Worm (Caenorhabditis elegans): ENCODE measurements around the gene C28G1.10.
A peak's percentile ranks its signal among the peaks of the same experiment; 100 is the strongest.

Gene C28G1.10

DNA sequence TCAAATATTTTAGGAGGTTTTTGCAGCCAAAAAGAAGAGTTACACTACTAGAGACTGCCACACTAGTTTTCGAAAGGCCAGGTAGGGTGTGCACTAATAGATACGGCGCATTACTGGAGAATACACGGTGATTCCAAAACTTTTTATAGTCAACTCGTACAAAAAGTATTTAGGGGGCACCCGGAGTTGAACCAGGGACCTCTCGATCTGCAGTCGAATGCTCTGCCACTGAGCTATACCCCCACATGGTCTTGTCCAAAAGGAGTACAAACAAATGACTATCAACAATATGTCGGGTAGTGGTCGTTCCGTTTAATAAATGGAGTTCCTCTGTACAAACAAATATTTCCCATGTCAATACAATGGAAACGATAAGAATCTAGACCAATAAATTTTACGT lies 29.0 kb upstream of the C28G1.10 start (continued):
- peak; percentile 12 for TF ChIP-seq hlh-11 (tag; optimal IDR thresholded peaks at IDR 0.05)
- peak; percentile 27 for TF ChIP-seq nhr-77 (tag; optimal IDR thresholded peaks at IDR 0.05)
- no peak for TF ChIP-seq R02D3.7 (tag; optimal IDR thresholded peaks at IDR 0.05)
- no peak for TF ChIP-seq nhr-102 (tag; optimal IDR thresholded peaks at IDR 0.05)
- TF ChIP-seq snpc-1.2 (GFP tag; IDR thresholded peaks at IDR 0.05): no peak; the same call in none of the 2 replicates
- no peak for TF ChIP-seq set-16 (GFP tag; IDR thresholded peaks at IDR 0.05)
- 0 out of 2 replicates have a peak, but pooled peaks have one; percentile 41 for TF ChIP-seq php-3 (GFP tag; IDR thresholded peaks at IDR 0.05)
- TF ChIP-seq ZK546.5 (tag; optimal IDR thresholded peaks at IDR 0.05): no peak
- peak; percentile 23 for TF ChIP-seq gei-8 (GFP tag; optimal IDR thresholded peaks at IDR 0.05)
- TF ChIP-seq nhr-48 (tag; optimal IDR thresholded peaks at IDR 0.05): no peak
- TF ChIP-seq nhr-76 (tag; optimal IDR thresholded peaks at IDR 0.05): no peak
- no peak for TF ChIP-seq dmd-9 (GFP tag; IDR thresholded peaks at IDR 0.05)
- TF ChIP-seq sdz-12 (GFP tag; optimal IDR thresholded peaks at IDR 0.05): no peak
- TF ChIP-seq lin-1 (GFP tag; IDR thresholded peaks at IDR 0.05): peak; percentile 35; the same call in 1 of the 2 replicates
- TF ChIP-seq mxl-2 (GFP tag; conservative IDR thresholded peaks at IDR 0.05): peak; percentile 34; the same call in 1 of the 2 replicates
- peak; percentile 82 for TF ChIP-seq lim-7 (GFP tag; IDR thresholded peaks at IDR 0.05)
- peak; percentile 23 for TF ChIP-seq nhr-28 (tag; optimal IDR thresholded peaks at IDR 0.05)
- 0 out of 2 replicates have a peak, but pooled peaks have one; percentile 10 for TF ChIP-seq ceh-44 (GFP tag; IDR thresholded peaks at IDR 0.05)
- TF ChIP-seq T20F7.1 (GFP tag; optimal IDR thresholded peaks at IDR 0.05): no peak
- no peak for TF ChIP-seq ceh-28 (tag; optimal IDR thresholded peaks at IDR 0.05)
- no peak for TF ChIP-seq lin-29 (GFP tag; IDR thresholded peaks at IDR 0.05)
- no peak for TF ChIP-seq Y75B8A.6 (GFP tag; IDR thresholded peaks at IDR 0.05)
- peak; percentile 61; the same call in 1 of the 2 replicates for TF ChIP-seq vab-7 (GFP tag; IDR thresholded peaks at IDR 0.05)
- no peak for TF ChIP-seq fkh-10 (GFP tag; optimal IDR thresholded peaks at IDR 0.05)
- no peak for TF ChIP-seq lir-3 (tag; optimal IDR thresholded peaks at IDR 0.05)
- no peak for TF ChIP-seq nhr-111 (GFP tag; optimal IDR thresholded peaks at IDR 0.05)
- no peak for TF ChIP-seq madf-5 (GFP tag; IDR thresholded peaks at IDR 0.05)
- no peak for TF ChIP-seq aha-1 (tag)
- TF ChIP-seq lin-15B (tag; optimal IDR thresholded peaks at IDR 0.05): no peak
- TF ChIP-seq rbr-2 (tag; optimal IDR thresholded peaks at IDR 0.05): no peak
- peak; percentile 68; the same call in 1 of the 2 replicates for TF ChIP-seq pha-4 (GFP tag; IDR thresholded peaks at IDR 0.05)
- no peak for TF ChIP-seq pha-4 (tag; optimal IDR thresholded peaks at IDR 0.05)
- TF ChIP-seq unc-39 (tag; optimal IDR thresholded peaks at IDR 0.05): no peak
- TF ChIP-seq ceh-20 (GFP tag; IDR thresholded peaks at IDR 0.05): no peak
- no peak for TF ChIP-seq zag-1 (tag; optimal IDR thresholded peaks at IDR 0.05)
- TF ChIP-seq F49E8.2 (tag; optimal IDR thresholded peaks at IDR 0.05; ENCODE audit: borderline replicate concordance): no peak
- no peak for TF ChIP-seq mdl-1 (tag; optimal IDR thresholded peaks at IDR 0.05)
- TF ChIP-seq hif-1 (tag; optimal IDR thresholded peaks at IDR 0.05): no peak
- no peak for TF ChIP-seq pqm-1 (tag; optimal IDR thresholded peaks at IDR 0.05)
- TF ChIP-seq tag-97 (GFP tag; IDR thresholded peaks at IDR 0.05): no peak
- TF ChIP-seq madf-9 (GFP tag; conservative IDR thresholded peaks at IDR 0.05): peak; percentile 37; the same call in 1 of the 2 replicates
- no peak for TF ChIP-seq jun-1 (tag; optimal IDR thresholded peaks at IDR 0.05)
- TF ChIP-seq nhr-10 (tag; optimal IDR thresholded peaks at IDR 0.05): no peak
- no peak for TF ChIP-seq nhr-11 (tag; optimal IDR thresholded peaks at IDR 0.05)
- no peak for TF ChIP-seq egl-27 (tag; optimal IDR thresholded peaks at IDR 0.05)
- no peak for TF ChIP-seq aly-2 (tag; optimal IDR thresholded peaks at IDR 0.05)
- no peak for TF ChIP-seq saeg-2 (GFP tag; IDR thresholded peaks at IDR 0.05)
- no peak for TF ChIP-seq mdt-29 (GFP tag; IDR thresholded peaks at IDR 0.05)
- TF ChIP-seq snpc-4 (tag; optimal IDR thresholded peaks at IDR 0.05): no peak
- peak; percentile 34; the same call in 1 of the 2 replicates for TF ChIP-seq lin-38 (GFP tag; IDR thresholded peaks at IDR 0.05)
- TF ChIP-seq D1046.2 (GFP tag; IDR thresholded peaks at IDR 0.05): no peak
- TF ChIP-seq daf-8 (GFP tag; IDR thresholded peaks at IDR 0.05): no peak
- peak; percentile 23 for TF ChIP-seq mep-1 (tag; optimal IDR thresholded peaks at IDR 0.05)

All from whole organism, L4 larva.